Worm (Caenorhabditis elegans): Measurements from ENCODE around the gene gas-1.

Gene gas-1

ce11 chrX:15619273-15619672, 29.1 kb upstream of the gas-1 start (continued):
- TF ChIP-seq Y79H2A.3 (GFP tag; conservative IDR thresholded peaks at IDR 0.05) (no peak), nhr-80 (tag; optimal IDR thresholded peaks at IDR 0.05) (peak; percentile 29), dpl-1 (GFP tag; optimal IDR thresholded peaks at IDR 0.05) (no peak), madf-3 (GFP tag; IDR thresholded peaks at IDR 0.05) (0 out of 2 replicates have a peak, but pooled peaks have one; percentile 17), ekl-4 (GFP tag; IDR thresholded peaks at IDR 0.05) (no peak), bed-2 (GFP tag; IDR thresholded peaks at IDR 0.05) (no peak), somi-1 (GFP tag; optimal IDR thresholded peaks at IDR 0.05) (no peak), lsy-27 (tag; optimal IDR thresholded peaks at IDR 0.05; ENCODE audit: borderline replicate concordance, insufficient read depth) (no peak), rec-8 (tag; optimal IDR thresholded peaks at IDR 0.05) (peak in 1 of 2 experiments; percentile 19), zfh-2 (GFP tag; conservative IDR thresholded peaks at IDR 0.05) (no peak), ceh-58 (GFP tag; IDR thresholded peaks at IDR 0.05) (no peak), K12H6.12 (tag; optimal IDR thresholded peaks at IDR 0.05) (no peak), ZK185.1 (tag; optimal IDR thresholded peaks at IDR 0.05; ENCODE audit: poor library complexity, severe bottlenecking) (peak; percentile 47), nhr-120 (GFP tag; IDR thresholded peaks at IDR 0.05) (no peak), Y95B8A.8 (GFP tag; IDR thresholded peaks at IDR 0.05) (no peak), hlh-12 (tag; optimal IDR thresholded peaks at IDR 0.05) (no peak), nfya-2 (GFP tag; IDR thresholded peaks at IDR 0.05) (no peak), Y53G8AR.9 (GFP tag; conservative IDR thresholded peaks at IDR 0.05) (no peak), T07F8.4 (tag; optimal IDR thresholded peaks at IDR 0.05) (no peak), ztf-18 (tag; optimal IDR thresholded peaks at IDR 0.05) (peak; percentile 12), C06A6.2 (GFP tag; conservative IDR thresholded peaks at IDR 0.05) (no peak), dpff-1 (tag; optimal IDR thresholded peaks at IDR 0.05) (no peak), F39B2.1 (GFP tag; IDR thresholded peaks at IDR 0.05) (no peak), F37B4.10 (GFP tag; IDR thresholded peaks at IDR 0.05) (no peak), rpc-1 (optimal IDR thresholded peaks at IDR 0.05) (peak; percentile 63), rpc-1 (tag; optimal IDR thresholded peaks at IDR 0.05) (peak; percentile 75), snpc-1.1 (tag; optimal IDR thresholded peaks at IDR 0.05; ENCODE audit: insufficient read depth) (no peak), him-1 (tag; optimal IDR thresholded peaks at IDR 0.05) (no peak), lin-35 (GFP tag; optimal IDR thresholded peaks at IDR 0.05) (no peak), mes-4 (tag; optimal IDR thresholded peaks at IDR 0.05) (peak; percentile 14), xnd-1 (tag; optimal IDR thresholded peaks at IDR 0.05) (no peak), hmg-20 (GFP tag; IDR thresholded peaks at IDR 0.05) (0 out of 2 replicates have a peak, but pooled peaks have one; percentile 40), nhr-90 (tag; optimal IDR thresholded peaks at IDR 0.05) (peak; percentile 39), repo-1 (tag; optimal IDR thresholded peaks at IDR 0.05) (no peak), ccch-3 (GFP tag; optimal IDR thresholded peaks at IDR 0.05) (no peak), F33H1.4 (GFP tag; IDR thresholded peaks at IDR 0.05) (no peak), hsf-1 (GFP tag; IDR thresholded peaks at IDR 0.05) (no peak), madf-10 (tag; optimal IDR thresholded peaks at IDR 0.05) (no peak), fkh-3 (tag; optimal IDR thresholded peaks at IDR 0.05) (no peak)

DNA sequence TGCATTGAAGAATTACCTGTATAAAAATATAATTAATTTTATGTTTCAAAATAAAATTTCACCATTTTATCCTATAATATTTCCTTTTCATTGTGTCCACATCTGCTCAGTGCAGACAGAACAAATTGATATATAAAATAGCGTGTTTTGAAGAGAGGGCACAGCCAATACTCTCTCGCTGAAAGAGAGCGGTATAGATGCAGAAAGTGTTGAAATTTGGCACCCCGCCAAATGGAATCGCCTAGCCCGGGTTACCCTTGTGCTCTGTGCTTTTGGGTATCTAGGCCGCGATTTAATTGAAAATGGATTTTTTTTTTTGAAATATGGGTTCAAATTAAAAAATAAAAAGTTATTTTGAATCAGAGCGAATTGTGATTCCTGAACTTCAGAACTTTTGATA, 27.0 kb upstream of the gas-1 start:
- TF ChIP-seq dpl-1 (GFP tag; optimal IDR thresholded peaks at IDR 0.05) (no peak), cebp-1 (GFP tag; IDR thresholded peaks at IDR 0.05) (peak; percentile 19; the same call in 1 of the 2 replicates), cebp-1 (tag; optimal IDR thresholded peaks at IDR 0.05) (peak; percentile 77), ztf-18 (tag; optimal IDR thresholded peaks at IDR 0.05) (no peak)
